Fruit fly (Drosophila melanogaster): ENCODE measurements around the gene p53.

p53 gene

dm6 chr3R:23053135-23053730, 649 bp downstream of the p53 start (continued):
- no peak for TF ChIP-seq mam (GFP tag; optimal IDR thresholded peaks at IDR 0.05)
- peak; percentile 43; the same call in 1 of the 3 replicates for TF ChIP-seq CG6791 (GFP tag; IDR thresholded peaks at IDR 0.05; ENCODE audit: partially characterized antibody)
- no peak for TF ChIP-seq CG11696 (GFP tag; IDR thresholded peaks at IDR 0.05)
- no peak for TF ChIP-seq Stat92E (GFP tag; optimal IDR thresholded peaks at IDR 0.05)
- peak; percentile 34 for TF ChIP-seq MESR4 (GFP tag; optimal IDR thresholded peaks at IDR 0.05)
- TF ChIP-seq CG34422 (GFP tag; IDR thresholded peaks at IDR 0.05) = no peak
- TF ChIP-seq CG12071 (GFP tag; optimal IDR thresholded peaks at IDR 0.05) = no peak
- no peak for TF ChIP-seq twi (tag; optimal IDR thresholded peaks at IDR 0.05)
- no peak for TF ChIP-seq Atf6 (GFP tag; IDR thresholded peaks at IDR 0.05)
- TF ChIP-seq Side (GFP tag; optimal IDR thresholded peaks at IDR 0.05) = no peak
- no peak for TF ChIP-seq GATAe (GFP tag; conservative IDR thresholded peaks at IDR 0.05)
- TF ChIP-seq bbx (GFP tag; IDR thresholded peaks at IDR 0.05; ENCODE audit: partially characterized antibody) = 0 out of 2 replicates have a peak, but pooled peaks have one; percentile 36
- no peak for TF ChIP-seq Atf-2 (GFP tag; optimal IDR thresholded peaks at IDR 0.05)
- no peak for TF ChIP-seq CG1233 (GFP tag; optimal IDR thresholded peaks at IDR 0.05)
- no peak for TF ChIP-seq pb (GFP tag; optimal IDR thresholded peaks at IDR 0.05)
- TF ChIP-seq zen2 (GFP tag; IDR thresholded peaks at IDR 0.05; ENCODE audit: partially characterized antibody) = no peak
- no peak for TF ChIP-seq CG12236 (GFP tag; optimal IDR thresholded peaks at IDR 0.05)
- TF ChIP-seq CG14014 (GFP tag; IDR thresholded peaks at IDR 0.05) = no peak
- no peak for TF ChIP-seq lov (optimal IDR thresholded peaks at IDR 0.05)
- TF ChIP-seq lov (GFP tag; IDR thresholded peaks at IDR 0.05) = no peak
- peak; percentile 43 for TF ChIP-seq Med (GFP tag)
- no peak for TF ChIP-seq Drgx (GFP tag; IDR thresholded peaks at IDR 0.05)
- no peak for TF ChIP-seq tll (GFP tag; optimal IDR thresholded peaks at IDR 0.05)
- 0 out of 3 replicates have a peak, but pooled peaks have one; percentile 24 for TF ChIP-seq mld (GFP tag; IDR thresholded peaks at IDR 0.05; ENCODE audit: partially characterized antibody)
- no peak for TF ChIP-seq CG9876 (GFP tag; optimal IDR thresholded peaks at IDR 0.05)
- no peak for TF ChIP-seq Mad (GFP tag; optimal IDR thresholded peaks at IDR 0.05)
- no peak for TF ChIP-seq CG6689 (GFP tag; IDR thresholded peaks at IDR 0.05)
- TF ChIP-seq pfk (GFP tag; optimal IDR thresholded peaks at IDR 0.05) = no peak
- TF ChIP-seq CG11247 (GFP tag; IDR thresholded peaks at IDR 0.05) = no peak
- no peak for TF ChIP-seq crp (GFP tag; optimal IDR thresholded peaks at IDR 0.05)
- TF ChIP-seq usp (GFP tag; optimal IDR thresholded peaks at IDR 0.05) = no peak
- peak; percentile 82 for TF ChIP-seq Dp (GFP tag; optimal IDR thresholded peaks at IDR 0.05)
- peak; percentile 16; the same call in 2 of the 3 replicates for TF ChIP-seq Doc3 (GFP tag; IDR thresholded peaks at IDR 0.05; ENCODE audit: partially characterized antibody)
- no peak for TF ChIP-seq tgo (GFP tag; IDR thresholded peaks at IDR 0.05)
- no peak for TF ChIP-seq CkIIα-i1 (GFP tag; IDR thresholded peaks at IDR 0.05)
- TF ChIP-seq Rx (GFP tag; IDR thresholded peaks at IDR 0.05) = no peak
- TF ChIP-seq sisA (GFP tag; IDR thresholded peaks at IDR 0.05) = no peak
- TF ChIP-seq pita (GFP tag; optimal IDR thresholded peaks at IDR 0.05) = no peak
- no peak for TF ChIP-seq CG33213 (GFP tag; optimal IDR thresholded peaks at IDR 0.05)
- 0 out of 3 replicates have a peak, but pooled peaks have one; percentile 12 for TF ChIP-seq vnd (GFP tag; IDR thresholded peaks at IDR 0.05; ENCODE audit: partially characterized antibody)
- 0 out of 3 replicates have a peak, but pooled peaks have one; percentile 7 for TF ChIP-seq HLH4C (GFP tag; IDR thresholded peaks at IDR 0.05; ENCODE audit: partially characterized antibody)
- TF ChIP-seq CG12769 (tag; optimal IDR thresholded peaks at IDR 0.05) = no peak
- TF ChIP-seq CG7987 (GFP tag; optimal IDR thresholded peaks at IDR 0.05) = no peak
- no peak for TF ChIP-seq Nf-YA (GFP tag; IDR thresholded peaks at IDR 0.05)
- no peak for TF ChIP-seq tx (GFP tag; optimal IDR thresholded peaks at IDR 0.05)
- no peak for TF ChIP-seq Six4 (GFP tag; optimal IDR thresholded peaks at IDR 0.05)
- TF ChIP-seq nerfin-1 (tag; optimal IDR thresholded peaks at IDR 0.05) = no peak
- no peak for TF ChIP-seq CG4360 (GFP tag; IDR thresholded peaks at IDR 0.05)
- no peak for TF ChIP-seq CG5245 (GFP tag; optimal IDR thresholded peaks at IDR 0.05)
- TF ChIP-seq kay (GFP tag; optimal IDR thresholded peaks at IDR 0.05) = no peak
